Worm (Caenorhabditis elegans): ENCODE measurements around the gene F44E5.1.

DNA sequence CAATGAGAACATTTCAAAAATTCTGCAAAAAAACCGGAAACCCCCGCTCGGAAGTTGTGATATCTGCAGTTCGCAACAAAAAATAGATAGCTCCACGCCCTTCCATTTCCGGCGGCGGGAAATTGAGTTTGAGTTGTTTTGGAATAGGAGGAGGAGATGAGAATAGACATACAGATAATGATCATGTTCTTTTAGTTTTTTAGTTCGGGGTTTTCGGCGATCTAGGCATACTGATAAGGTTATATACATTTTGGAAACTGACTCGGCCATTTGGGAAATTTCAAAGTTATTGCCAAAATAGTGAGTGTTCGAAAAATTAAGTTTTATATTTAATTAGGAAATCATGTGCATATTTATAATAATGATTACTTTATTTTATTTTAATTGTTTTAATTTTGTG, 40.5 kb downstream of the F44E5.1 start:
- TF ChIP-seq R02D3.7 (tag; optimal IDR thresholded peaks at IDR 0.05) (no peak), unc-62 (GFP tag; optimal IDR thresholded peaks at IDR 0.05) (no peak), pha-4 (tag; optimal IDR thresholded peaks at IDR 0.05) (no peak), nhr-77 (tag; optimal IDR thresholded peaks at IDR 0.05) (no peak), ceh-82 (tag; optimal IDR thresholded peaks at IDR 0.05) (no peak), zag-1 (tag; optimal IDR thresholded peaks at IDR 0.05) (no peak), ZK546.5 (tag; optimal IDR thresholded peaks at IDR 0.05) (no peak), egl-5 (tag; optimal IDR thresholded peaks at IDR 0.05) (no peak), ztf-11 (tag; optimal IDR thresholded peaks at IDR 0.05) (no peak), elt-1 (tag; optimal IDR thresholded peaks at IDR 0.05) (peak; percentile 74), unc-39 (tag; optimal IDR thresholded peaks at IDR 0.05) (no peak), pqm-1 (tag; optimal IDR thresholded peaks at IDR 0.05) (no peak), skn-1 (tag; optimal IDR thresholded peaks at IDR 0.05) (no peak)
